Fruit fly (Drosophila melanogaster) whole organism, embryonic: ENCODE data around the gene CG9316.

Experiments
- Ada2b ChIP-seq: fragments of 200-800 bp; sonication (Bioruptor generic); IDR thresholded peaks from 2 replicates; pipeline ENCODE4 v1.3.6; 2022; ENCODE audit warnings: missing biosample characterization, missing genetic modification characterization
- BEAF-32 ChIP-seq: fragments of 200-800 bp; sonication (Bioruptor generic); optimal IDR thresholded peaks from 3 replicates; lab custom pipeline; 2017; ENCODE audit warnings: missing biosample characterization, missing genetic modification characterization, mild to moderate bottlenecking, moderate library complexity, missing genetic modification reagents
- CG10366 ChIP-seq: fragments of 200-800 bp; sonication (Bioruptor generic); IDR thresholded peaks from 2 replicates; pipeline ENCODE4 v1.3.6; 2022; ENCODE audit warnings: missing biosample characterization, missing genetic modification characterization
- CG11560 ChIP-seq: fragments of 200-800 bp; sonication (Bioruptor generic); IDR thresholded peaks from 3 replicates; pipeline ENCODE4 v1.3.6; 2022; ENCODE audit warnings: missing biosample characterization, missing genetic modification characterization
- CG14667 ChIP-seq: fragments of 200-800 bp; sonication (Bioruptor generic); IDR thresholded peaks from 2 replicates; pipeline ENCODE4 v1.3.6; 2022; ENCODE audit warnings: missing biosample characterization, missing genetic modification characterization
- CG14710 ChIP-seq: fragments of 200-800 bp; sonication (Bioruptor generic); optimal IDR thresholded peaks from 3 replicates; lab custom pipeline; 2019; ENCODE audit warnings: missing biosample characterization, mild to moderate bottlenecking, missing genetic modification characterization, moderate library complexity
- CG15073 ChIP-seq: fragments of 200-800 bp; sonication (Bioruptor generic); optimal IDR thresholded peaks from 2 replicates; lab custom pipeline; 2016; ENCODE audit warnings: missing biosample characterization, missing genetic modification characterization
- CG15601 ChIP-seq: fragments of 200-800 bp; sonication (Bioruptor generic); optimal IDR thresholded peaks from 3 replicates; lab custom pipeline; 2019; ENCODE audit warnings: missing biosample characterization, mild to moderate bottlenecking, missing genetic modification characterization, moderate library complexity
- CG18619 ChIP-seq: fragments of 200-800 bp; sonication (Bioruptor generic); optimal IDR thresholded peaks from 3 replicates; lab custom pipeline; 2017; ENCODE audit warnings: missing biosample characterization, mild to moderate bottlenecking, missing genetic modification characterization
- CG2129 ChIP-seq: fragments of 200-800 bp; sonication (Bioruptor generic); IDR thresholded peaks from 2 replicates; pipeline ENCODE4 v1.3.6; 2022; ENCODE audit warnings: missing biosample characterization, missing genetic modification characterization; ENCODE audit not compliant: partially characterized antibody
- CG30020 ChIP-seq: fragments of 200-800 bp; optimal IDR thresholded peaks from 2 replicates; lab custom pipeline; 2019; ENCODE audit warnings: missing biosample characterization, mild to moderate bottlenecking, missing genetic modification characterization, moderate library complexity
- CG31365 ChIP-seq: fragments of 200-800 bp; sonication (Bioruptor generic); optimal IDR thresholded peaks from 2 replicates; lab custom pipeline; 2018; ENCODE audit warnings: missing biosample characterization, mild to moderate bottlenecking, missing genetic modification characterization
- CG3281 ChIP-seq: fragments of 200-800 bp; sonication (Bioruptor generic); optimal IDR thresholded peaks from 3 replicates; lab custom pipeline; 2017; ENCODE audit warnings: missing biosample characterization, mild to moderate bottlenecking, missing genetic modification characterization
- CG4617 ChIP-seq: fragments of 200-800 bp; sonication (Bioruptor generic); optimal IDR thresholded peaks from 3 replicates; lab custom pipeline; 2016; ENCODE audit warnings: missing biosample characterization, missing genetic modification characterization, borderline replicate concordance
- CG7963 ChIP-seq: fragments of 200-800 bp; sonication (Bioruptor generic); IDR thresholded peaks from 3 replicates; pipeline ENCODE4 v1.3.6; 2022; ENCODE audit warnings: missing biosample characterization, missing genetic modification characterization; ENCODE audit not compliant: partially characterized antibody
- CG8924 ChIP-seq: fragments of 200-800 bp; optimal IDR thresholded peaks from 3 replicates; lab custom pipeline; 2019; ENCODE audit warnings: missing biosample characterization, mild to moderate bottlenecking, missing genetic modification characterization, moderate library complexity
- CkIIα-i1 ChIP-seq: fragments of 200-800 bp; sonication (Bioruptor generic); IDR thresholded peaks from 2 replicates; pipeline ENCODE4 v1.3.6; 2022; ENCODE audit warnings: missing biosample characterization, missing genetic modification characterization
- Dip2 ChIP-seq: fragments of 200-800 bp; sonication (Bioruptor generic); IDR thresholded peaks from 2 replicates; pipeline ENCODE4 v1.3.6; 2022; ENCODE audit warnings: missing biosample characterization, missing genetic modification characterization
- Doc3 ChIP-seq: fragments of 200-800 bp; sonication (Bioruptor generic); IDR thresholded peaks from 3 replicates; pipeline ENCODE4 v1.3.6; 2022; ENCODE audit warnings: missing biosample characterization, missing genetic modification characterization; ENCODE audit not compliant: partially characterized antibody
- Fer2 ChIP-seq: fragments of 200-800 bp; sonication (Bioruptor generic); optimal IDR thresholded peaks from 2 replicates; lab custom pipeline; 2018; ENCODE audit warnings: missing biosample characterization, mild to moderate bottlenecking, missing genetic modification characterization, moderate library complexity
- HLH3B ChIP-seq: fragments of 200-800 bp; sonication (Bioruptor generic); IDR thresholded peaks from 2 replicates; pipeline ENCODE4 v1.3.6; 2022; ENCODE audit warnings: missing biosample characterization, missing genetic modification characterization
- Hr39 ChIP-seq: fragments of >200 bp; optimal IDR thresholded peaks from 2 replicates; lab custom pipeline; 2017
- Hr78 ChIP-seq, 2 experiments: fragments of 200-800 bp in 1 of 2; fragments of >200 bp in 1 of 2; sonication (Bioruptor generic) in 1 of 2; optimal IDR thresholded peaks; 2 replicates each; lab custom pipeline; 2017 to 2019; ENCODE audit warnings: missing biosample characterization in 2 of 2, missing genetic modification characterization in 2 of 2, mild to moderate bottlenecking in 1 of 2, moderate library complexity in 1 of 2
- Jarid2 ChIP-seq: fragments of 200-800 bp; sonication (Bioruptor generic); optimal IDR thresholded peaks from 3 replicates; lab custom pipeline; 2017; ENCODE audit warnings: mild to moderate bottlenecking, missing biosample characterization, missing genetic modification reagents, missing genetic modification characterization
- Nf-YA ChIP-seq: fragments of 200-800 bp; sonication (Bioruptor generic); IDR thresholded peaks from 2 replicates; pipeline ENCODE4 v1.3.6; 2022; ENCODE audit warnings: missing biosample characterization, missing genetic modification characterization
- Pdp1 ChIP-seq, 2 experiments: fragments of 200-800 bp; sonication (Bioruptor generic); optimal IDR thresholded peaks; 3 replicates each; lab custom pipeline; 2016; ENCODE audit warnings: missing biosample characterization in 2 of 2, missing genetic modification characterization in 2 of 2, mild to moderate bottlenecking in 1 of 2, moderate library complexity in 1 of 2
- Rfx ChIP-seq: fragments of 200-800 bp; sonication (Bioruptor generic); IDR thresholded peaks from 2 replicates; pipeline ENCODE4 v1.3.6; 2022; ENCODE audit warnings: missing biosample characterization, missing genetic modification characterization
- Rx ChIP-seq: fragments of 200-800 bp; sonication (Bioruptor generic); IDR thresholded peaks from 2 replicates; pipeline ENCODE4 v1.3.6; 2022; ENCODE audit warnings: missing biosample characterization, missing genetic modification characterization
- Trl ChIP-seq, 3 experiments: fragments of >200 bp in 2 of 3; fragments of 200-800 bp in 1 of 3; sonication (Bioruptor generic) in 1 of 3; optimal IDR thresholded peaks; 2 replicates in 1 of 3; 3 replicates in 2 of 3; lab custom pipeline; 2016 to 2017; ENCODE audit warnings: missing biosample characterization in 1 of 3, missing genetic modification characterization in 1 of 3
- Usf ChIP-seq: fragments of 200-800 bp; sonication (Bioruptor generic); optimal IDR thresholded peaks from 2 replicates; lab custom pipeline; 2017; ENCODE audit warnings: missing genotype, missing biosample characterization, missing genetic modification characterization
- bbx ChIP-seq: fragments of 200-800 bp; sonication (Bioruptor generic); IDR thresholded peaks from 2 replicates; pipeline ENCODE4 v1.3.6; 2022; ENCODE audit warnings: missing biosample characterization, missing genetic modification characterization; ENCODE audit not compliant: partially characterized antibody
- bigmax ChIP-seq: fragments of 200-800 bp; sonication (Bioruptor generic); optimal IDR thresholded peaks from 2 replicates; lab custom pipeline; 2018; ENCODE audit warnings: missing biosample characterization, mild to moderate bottlenecking, missing genetic modification characterization
- corto ChIP-seq: fragments of 200-800 bp; sonication (Bioruptor generic); optimal IDR thresholded peaks from 2 replicates; lab custom pipeline; 2016; ENCODE audit warnings: missing biosample characterization, mild to moderate bottlenecking, missing genetic modification characterization, moderate library complexity
- croc ChIP-seq: fragments of 200-800 bp; sonication (Bioruptor generic); conservative IDR thresholded peaks from 3 replicates; pipeline ENCODE4 v1.3.6; 2022; ENCODE audit warnings: missing biosample characterization, missing genetic modification characterization
- cwo ChIP-seq: fragments of 200-800 bp; sonication (Bioruptor generic); optimal IDR thresholded peaks from 3 replicates; lab custom pipeline; 2017; ENCODE audit warnings: missing biosample characterization, missing genetic modification characterization, mild to moderate bottlenecking, moderate library complexity, missing genetic modification reagents
- eve ChIP-seq, 2 experiments: fragments of >200 bp; optimal IDR thresholded peaks; 2 replicates each; lab custom pipeline; 2017; ENCODE audit warnings: missing biosample characterization in 2 of 2, missing genetic modification characterization in 2 of 2
- eyg ChIP-seq: fragments of 200-800 bp; sonication (Bioruptor generic); optimal IDR thresholded peaks from 3 replicates; lab custom pipeline; 2016; ENCODE audit warnings: missing biosample characterization, missing genetic modification characterization
- fd96Cb ChIP-seq: fragments of 200-800 bp; sonication (Bioruptor generic); optimal IDR thresholded peaks from 2 replicates; lab custom pipeline; 2018; ENCODE audit warnings: missing biosample characterization, mild to moderate bottlenecking, missing genetic modification characterization, moderate library complexity
- gsb ChIP-seq: fragments of 200-800 bp; sonication (Bioruptor generic); IDR thresholded peaks from 2 replicates; pipeline ENCODE4 v1.3.6; 2022; ENCODE audit warnings: missing biosample characterization, missing genetic modification characterization
- hb ChIP-seq: fragments of 200-800 bp; sonication (Bioruptor generic); IDR thresholded peaks from 3 replicates; pipeline ENCODE4 v1.3.6; 2022; ENCODE audit warnings: missing biosample characterization, missing genetic modification characterization; ENCODE audit not compliant: partially characterized antibody
- her ChIP-seq: fragments of 200-800 bp; sonication (Bioruptor generic); optimal IDR thresholded peaks from 2 replicates; lab custom pipeline; 2016; ENCODE audit warnings: missing biosample characterization, missing genetic modification characterization
- jumu ChIP-seq: fragments of 200-800 bp; sonication (Bioruptor generic); optimal IDR thresholded peaks from 3 replicates; lab custom pipeline; 2016; ENCODE audit warnings: missing biosample characterization, missing genetic modification characterization
- kni ChIP-seq: fragments of 200-800 bp; sonication (Bioruptor generic); optimal IDR thresholded peaks from 3 replicates; lab custom pipeline; 2017; ENCODE audit warnings: mild to moderate bottlenecking, missing biosample characterization, missing genetic modification reagents, missing genetic modification characterization
- luna ChIP-seq: fragments of 200-800 bp; sonication (Bioruptor generic); optimal IDR thresholded peaks from 2 replicates; lab custom pipeline; 2016; ENCODE audit warnings: missing biosample characterization, missing genetic modification characterization
- pros ChIP-seq: fragments of 200-800 bp; sonication (Bioruptor generic); optimal IDR thresholded peaks from 3 replicates; lab custom pipeline; 2019; ENCODE audit warnings: missing biosample characterization, mild to moderate bottlenecking, missing genetic modification characterization, moderate library complexity
- sens ChIP-seq: fragments of 200-800 bp; sonication (Bioruptor generic); peaks from one replicate; lab custom pipeline; 2016; ENCODE audit warnings: missing biosample characterization, missing genetic modification characterization
- tgo ChIP-seq: fragments of 200-800 bp; sonication (Bioruptor generic); IDR thresholded peaks from 3 replicates; pipeline ENCODE4 v1.3.6; 2022; ENCODE audit warnings: missing biosample characterization, missing genetic modification characterization
- tin ChIP-seq: fragments of 200-800 bp; sonication (Bioruptor generic); optimal IDR thresholded peaks from 3 replicates; lab custom pipeline; 2016; ENCODE audit warnings: missing biosample characterization, missing genetic modification characterization
- wdn ChIP-seq: fragments of 200-800 bp; sonication (Bioruptor generic); IDR thresholded peaks from 2 replicates; pipeline ENCODE4 v1.3.6; 2022; ENCODE audit warnings: missing biosample characterization, missing genetic modification characterization
- wor ChIP-seq: fragments of 200-800 bp; sonication (Bioruptor generic); IDR thresholded peaks from 2 replicates; pipeline ENCODE4 v1.3.6; 2022; ENCODE audit warnings: missing biosample characterization, missing genetic modification characterization
- yki ChIP-seq: fragments of >200 bp; optimal IDR thresholded peaks from 3 replicates; lab custom pipeline; 2018

CG9316 gene

dm6 chr2L:20770242-20770769 is 44.0 kb upstream of the CG9316 start, which contains the start of gene cad:
Gene cad (plus strand): TSS chr2L:20770731.
- TF ChIP-seq eve (GFP tag; optimal IDR thresholded peaks at IDR 0.05; lab: Kevin White, UChicago) (no peak), Fer2 (tag; lab: Kevin White, UChicago) (no peak), Ada2b (GFP tag; lab: Robert Waterston, UW) (no peak; the same call in 1 of the 2 replicates), Rx (GFP tag; lab: Robert Waterston, UW) (no peak), corto (no peak), Trl (optimal IDR thresholded peaks at IDR 0.05; lab: Kevin White, UChicago) (no peak), Trl (GFP tag; optimal IDR thresholded peaks at IDR 0.05; lab: Kevin White, UChicago) (no peak), Rfx (GFP tag; lab: Robert Waterston, UW) (peak; percentile 60), CG14667 (no peak), CG15073 (GFP tag; lab: Kevin White, UChicago) (no peak), wor (GFP tag; lab: Robert Waterston, UW) (no peak), Hr78 (GFP tag; optimal IDR thresholded peaks at IDR 0.05; lab: Kevin White, UChicago) (no peak), CG10366 (peak; percentile 36; the same call in 1 of the 2 replicates), CG18619 (GFP tag; lab: Kevin White, UChicago) (no peak), HLH3B (no peak), BEAF-32 (GFP tag; lab: Kevin White, UChicago) (no peak), wdn (no peak), eyg (GFP tag; lab: Kevin White, UChicago) (no peak), yki (lab: Kevin White, UChicago) (no peak), luna (no peak), Usf (no peak), bbx (GFP tag; lab: Robert Waterston, UW) (peak; percentile 20; the same call in 1 of the 2 replicates), hb (GFP tag; lab: Robert Waterston, UW) (no peak), jumu (GFP tag; lab: Kevin White, UChicago) (no peak), CG11560 (tag; lab: Robert Waterston, UW) (no peak), fd96Cb (tag; lab: Kevin White, UChicago) (no peak), CG31365 (peak; percentile 44), Pdp1 (GFP tag; optimal IDR thresholded peaks at IDR 0.05; lab: Kevin White, UChicago) (peak in 1 of 2 experiments; percentile 15), CkIIα-i1 (no peak), CG7963 (no peak), CG14710 (tag; lab: Kevin White, UChicago) (peak; percentile 9), cwo (GFP tag; lab: Kevin White, UChicago) (no peak), kni (no peak), Nf-YA (peak; percentile 60), Doc3 (GFP tag; lab: Robert Waterston, UW) (no peak), bigmax (peak; percentile 45), Dip2 (GFP tag; lab: Robert Waterston, UW) (no peak), CG8924 (tag; lab: Kevin White, UChicago) (no peak), Hr39 (lab: Kevin White, UChicago) (no peak), CG30020 (tag; lab: Kevin White, UChicago) (no peak), gsb (no peak), Jarid2 (peak; percentile 61), sens (GFP tag; lab: Kevin White, UChicago) (peak; percentile 84), tgo (GFP tag; lab: Robert Waterston, UW) (no peak), CG4617 (GFP tag; lab: Kevin White, UChicago) (no peak), CG15601 (no peak), pros (GFP tag; lab: Kevin White, UChicago) (peak; percentile 25), CG2129 (no peak), her (GFP tag; lab: Kevin White, UChicago) (peak; percentile 43), croc (GFP tag; lab: Robert Waterston, UW) (no peak), tin (GFP tag; lab: Kevin White, UChicago) (no peak), CG3281 (GFP tag; lab: Kevin White, UChicago) (peak; percentile 35)
